Fruit fly (Drosophila melanogaster) whole organism, embryonic: ENCODE results near the gene gish.

Experiments used
- Ada2b ChIP-seq: fragments of 200-800 bp; sonication (Bioruptor generic); IDR thresholded peaks from 2 replicates; pipeline ENCODE4 v1.3.6; 2022; ENCODE audit warnings: missing biosample characterization, missing genetic modification characterization
- B-H2 ChIP-seq: fragments of 200-800 bp; sonication (Bioruptor generic); optimal IDR thresholded peaks from 2 replicates; lab custom pipeline; 2018; ENCODE audit warnings: missing biosample characterization, mild to moderate bottlenecking, missing genetic modification characterization
- Bteb2 ChIP-seq: fragments of 200-800 bp; sonication (Bioruptor generic); optimal IDR thresholded peaks from 2 replicates; lab custom pipeline; 2016; ENCODE audit warnings: missing biosample characterization, missing genetic modification characterization
- CG10543 ChIP-seq: fragments of 200-800 bp; sonication (Bioruptor generic); optimal IDR thresholded peaks from 3 replicates; lab custom pipeline; 2017; ENCODE audit warnings: missing biosample characterization, mild to moderate bottlenecking, missing genetic modification characterization, moderate library complexity
- CG11093 ChIP-seq: fragments of 200-800 bp; sonication (Bioruptor generic); IDR thresholded peaks from 3 replicates; pipeline ENCODE4 v1.3.6; 2022; ENCODE audit warnings: missing biosample characterization, missing genetic modification characterization
- CG13296 ChIP-seq: fragments of 200-800 bp; sonication (Bioruptor generic); optimal IDR thresholded peaks from 3 replicates; lab custom pipeline; 2018; ENCODE audit warnings: missing biosample characterization, mild to moderate bottlenecking, missing genetic modification characterization
- CG13424 ChIP-seq: fragments of 200-800 bp; sonication (Bioruptor generic); optimal IDR thresholded peaks from 2 replicates; lab custom pipeline; 2019; ENCODE audit warnings: missing biosample characterization, mild to moderate bottlenecking, missing genetic modification characterization, moderate library complexity
- CG13624 ChIP-seq: fragments of 200-800 bp; sonication (Bioruptor generic); optimal IDR thresholded peaks from 2 replicates; lab custom pipeline; 2016; ENCODE audit warnings: missing biosample characterization, missing genetic modification characterization
- CG13894 ChIP-seq: fragments of 200-800 bp; sonication (Bioruptor generic); optimal IDR thresholded peaks from 3 replicates; lab custom pipeline; 2018; ENCODE audit warnings: missing biosample characterization, mild to moderate bottlenecking, missing genetic modification characterization, moderate library complexity
- CG15696 ChIP-seq: fragments of 200-800 bp; sonication (Bioruptor generic); optimal IDR thresholded peaks from 2 replicates; lab custom pipeline; 2019; ENCODE audit warnings: missing biosample characterization, mild to moderate bottlenecking, missing genetic modification characterization, moderate library complexity
- CG1647 ChIP-seq: fragments of 200-800 bp; sonication (Bioruptor generic); optimal IDR thresholded peaks from 3 replicates; lab custom pipeline; 2016; ENCODE audit warnings: missing biosample characterization, missing genetic modification characterization
- CG17361 ChIP-seq: fragments of 200-800 bp; sonication (Bioruptor generic); IDR thresholded peaks from 3 replicates; pipeline ENCODE4 v1.3.6; 2022; ENCODE audit warnings: missing biosample characterization, missing genetic modification characterization
- CG1832 ChIP-seq: fragments of 200-800 bp; sonication (Bioruptor generic); optimal IDR thresholded peaks from 2 replicates; lab custom pipeline; 2017; ENCODE audit warnings: missing biosample characterization, mild to moderate bottlenecking, missing genetic modification characterization, inconsistent platforms
- CG2199 ChIP-seq: fragments of 200-800 bp; sonication (Bioruptor generic); IDR thresholded peaks from 3 replicates; pipeline ENCODE4 v1.3.6; 2022; ENCODE audit warnings: missing biosample characterization, missing genetic modification characterization
- CG2712 ChIP-seq: fragments of 200-800 bp; optimal IDR thresholded peaks from 3 replicates; lab custom pipeline; 2019; ENCODE audit warnings: missing biosample characterization, mild to moderate bottlenecking, missing genetic modification characterization, moderate library complexity
- CG3065 ChIP-seq: fragments of 200-800 bp; sonication (Bioruptor generic); optimal IDR thresholded peaks from 2 replicates; lab custom pipeline; 2016; ENCODE audit warnings: missing biosample characterization, missing genetic modification characterization
- CG3726 ChIP-seq: fragments of 200-800 bp; sonication (Bioruptor generic); IDR thresholded peaks from 3 replicates; pipeline ENCODE4, ENCODE4 v1.3.6; 2022; ENCODE audit warnings: missing biosample characterization, missing genetic modification characterization
- CG4707 ChIP-seq: fragments of 200-800 bp; sonication (Bioruptor generic); optimal IDR thresholded peaks from 2 replicates; lab custom pipeline; 2018; ENCODE audit warnings: missing biosample characterization, mild to moderate bottlenecking, missing genetic modification characterization, moderate library complexity
- CG7357 ChIP-seq: fragments of 200-800 bp; sonication (Bioruptor generic); IDR thresholded peaks from 3 replicates; pipeline ENCODE4 v1.3.6; 2022; ENCODE audit warnings: missing biosample characterization, missing genetic modification characterization
- CG7987 ChIP-seq: fragments of 200-800 bp; sonication (Bioruptor generic); optimal IDR thresholded peaks from 2 replicates; lab custom pipeline; 2018; ENCODE audit warnings: missing biosample characterization, mild to moderate bottlenecking, missing genetic modification characterization, moderate library complexity
- CG8359 ChIP-seq: fragments of 200-800 bp; sonication (Bioruptor generic); optimal IDR thresholded peaks from 2 replicates; lab custom pipeline; 2017; ENCODE audit warnings: missing biosample characterization, mild to moderate bottlenecking, missing genetic modification characterization, borderline replicate concordance
- CG9797 ChIP-seq: fragments of 200-800 bp; sonication (Bioruptor generic); optimal IDR thresholded peaks from 3 replicates; lab custom pipeline; 2018; ENCODE audit warnings: missing biosample characterization, mild to moderate bottlenecking, missing genetic modification characterization
- Dbx ChIP-seq: fragments of 200-800 bp; sonication (Bioruptor generic); IDR thresholded peaks from 3 replicates; pipeline ENCODE4 v1.3.6; 2022; ENCODE audit warnings: missing biosample characterization, missing genetic modification characterization
- Dip2 ChIP-seq: fragments of 200-800 bp; sonication (Bioruptor generic); IDR thresholded peaks from 2 replicates; pipeline ENCODE4 v1.3.6; 2022; ENCODE audit warnings: missing biosample characterization, missing genetic modification characterization
- MESR4 ChIP-seq: fragments of 200-800 bp; sonication (Bioruptor generic); optimal IDR thresholded peaks from 2 replicates; lab custom pipeline; 2018; ENCODE audit warnings: missing biosample characterization, mild to moderate bottlenecking, missing genetic modification characterization, moderate library complexity
- Mad ChIP-seq: fragments of 200-800 bp; sonication (Bioruptor generic); optimal IDR thresholded peaks from 2 replicates; lab custom pipeline; 2016; ENCODE audit warnings: missing biosample characterization, missing genetic modification characterization
- Side ChIP-seq: fragments of 200-800 bp; sonication (Bioruptor generic); optimal IDR thresholded peaks from 2 replicates; lab custom pipeline; 2016; ENCODE audit warnings: missing biosample characterization, missing genetic modification characterization
- Six4 ChIP-seq: fragments of 200-800 bp; sonication (Bioruptor generic); optimal IDR thresholded peaks from 2 replicates; lab custom pipeline; 2016; ENCODE audit warnings: missing biosample characterization, missing genetic modification characterization
- Sry-δ ChIP-seq: fragments of 200-800 bp; sonication (Bioruptor generic); optimal IDR thresholded peaks from 2 replicates; lab custom pipeline; 2016; ENCODE audit warnings: missing biosample characterization, missing genetic modification characterization
- Taf1 ChIP-seq: fragments of 200-800 bp; sonication (Bioruptor generic); IDR thresholded peaks from 2 replicates; pipeline ENCODE4 v1.3.6; 2022; ENCODE audit warnings: missing biosample characterization, missing genetic modification characterization
- bbx ChIP-seq: fragments of 200-800 bp; sonication (Bioruptor generic); IDR thresholded peaks from 2 replicates; pipeline ENCODE4 v1.3.6; 2022; ENCODE audit warnings: missing biosample characterization, missing genetic modification characterization; ENCODE audit not compliant: partially characterized antibody
- bowl ChIP-seq: fragments of 200-800 bp; sonication (Bioruptor generic); IDR thresholded peaks from 2 replicates; pipeline ENCODE4 v1.3.6; 2022; ENCODE audit warnings: missing biosample characterization, missing genetic modification characterization
- chm ChIP-seq: fragments of 200-800 bp; sonication (Bioruptor generic); IDR thresholded peaks from 2 replicates; pipeline ENCODE4 v1.3.6; 2022; ENCODE audit warnings: missing biosample characterization, missing genetic modification characterization
- dmrt11E ChIP-seq: fragments of 200-800 bp; sonication (Bioruptor generic); optimal IDR thresholded peaks from 3 replicates; lab custom pipeline; 2018; ENCODE audit warnings: missing biosample characterization, mild to moderate bottlenecking, missing genetic modification characterization, moderate library complexity
- ewg ChIP-seq: fragments of 200-800 bp; sonication (Bioruptor generic); optimal IDR thresholded peaks from 3 replicates; lab custom pipeline; 2017; ENCODE audit warnings: mild to moderate bottlenecking, missing biosample characterization, missing genetic modification reagents, missing genetic modification characterization
- eyg ChIP-seq: fragments of 200-800 bp; sonication (Bioruptor generic); optimal IDR thresholded peaks from 3 replicates; lab custom pipeline; 2016; ENCODE audit warnings: missing biosample characterization, missing genetic modification characterization
- gro ChIP-seq: fragments of 200-800 bp; sonication (Bioruptor generic); optimal IDR thresholded peaks from 2 replicates; lab custom pipeline; 2016; ENCODE audit warnings: missing biosample characterization, missing genetic modification characterization
- hbn ChIP-seq: fragments of 200-800 bp; sonication (Bioruptor generic); IDR thresholded peaks from 2 replicates; pipeline ENCODE4 v1.3.6; 2022; ENCODE audit warnings: missing biosample characterization, missing genetic modification characterization; ENCODE audit not compliant: partially characterized antibody
- lov ChIP-seq, 2 experiments: fragments of 200-800 bp in 1 of 2; fragments of >200 bp in 1 of 2; sonication (Bioruptor generic) in 1 of 2; IDR thresholded peaks in 1 of 2; optimal IDR thresholded peaks in 1 of 2; 2 replicates in 1 of 2; 3 replicates in 1 of 2; pipeline versions ENCODE4 v1.3.6 to Lab custom; 2017 to 2022; ENCODE audit warnings: missing biosample characterization in 1 of 2, missing genetic modification characterization in 1 of 2
- pfk ChIP-seq: fragments of 200-800 bp; sonication (Bioruptor generic); optimal IDR thresholded peaks from 2 replicates; lab custom pipeline; 2018; ENCODE audit warnings: missing biosample characterization, mild to moderate bottlenecking, missing genetic modification characterization, moderate library complexity
- phol ChIP-seq: fragments of 200-800 bp; sonication (Bioruptor generic); optimal IDR thresholded peaks from 3 replicates; lab custom pipeline; 2018; ENCODE audit warnings: missing biosample characterization, mild to moderate bottlenecking, missing genetic modification characterization, moderate library complexity
- run ChIP-seq: fragments of 200-800 bp; sonication (Bioruptor generic); optimal IDR thresholded peaks from 3 replicates; lab custom pipeline; 2018; ENCODE audit warnings: missing biosample characterization, mild to moderate bottlenecking, missing genetic modification characterization
- sens-2 ChIP-seq: fragments of 200-800 bp; sonication (Bioruptor generic); IDR thresholded peaks from 2 replicates; pipeline ENCODE4 v1.3.6; 2022; ENCODE audit warnings: missing biosample characterization, missing genetic modification characterization
- sim ChIP-seq: fragments of 200-800 bp; sonication (Bioruptor generic); IDR thresholded peaks from 2 replicates; pipeline ENCODE4 v1.3.6; 2022; ENCODE audit warnings: missing biosample characterization, missing genetic modification characterization
- sisA ChIP-seq: fragments of 200-800 bp; sonication (Bioruptor generic); IDR thresholded peaks from 2 replicates; pipeline ENCODE4 v1.3.6; 2022; ENCODE audit warnings: missing biosample characterization, missing genetic modification characterization
- stwl ChIP-seq: fragments of 200-800 bp; sonication (Bioruptor generic); optimal IDR thresholded peaks from 3 replicates; lab custom pipeline; 2018; ENCODE audit warnings: missing biosample characterization, mild to moderate bottlenecking, missing genetic modification characterization, moderate library complexity
- trh ChIP-seq: fragments of 200-800 bp; sonication (Bioruptor generic); optimal IDR thresholded peaks from 2 replicates; lab custom pipeline; 2016; ENCODE audit warnings: missing biosample characterization, missing genetic modification characterization
- vnd ChIP-seq: fragments of 200-800 bp; sonication (Bioruptor generic); IDR thresholded peaks from 3 replicates; pipeline ENCODE4 v1.3.6; 2022; ENCODE audit warnings: missing biosample characterization, missing genetic modification characterization; ENCODE audit not compliant: partially characterized antibody
- z ChIP-seq: fragments of 200-800 bp; sonication (Bioruptor generic); IDR thresholded peaks from 3 replicates; pipeline ENCODE4 v1.3.6; 2022; ENCODE audit warnings: missing biosample characterization, missing genetic modification characterization
- zf30C ChIP-seq: fragments of 200-800 bp; sonication (Bioruptor generic); optimal IDR thresholded peaks from 3 replicates; lab custom pipeline; 2018; ENCODE audit warnings: missing biosample characterization, mild to moderate bottlenecking, missing genetic modification characterization

The gish gene

dm6 chr3R:16275890-16276619 lies 3.8 kb downstream of the gish start (continued):
- TF ChIP-seq Taf1 (GFP tag; lab: Robert Waterston, UW): no peak
- TF ChIP-seq Mad (GFP tag; lab: Kevin White, UChicago): no peak
- no peak for TF ChIP-seq gro (GFP tag; lab: Kevin White, UChicago)
- TF ChIP-seq CG9797: no peak
- no peak for TF ChIP-seq Bteb2 (GFP tag; lab: Kevin White, UChicago)
- no peak for TF ChIP-seq CG13624
- TF ChIP-seq sisA (GFP tag; lab: Robert Waterston, UW): no peak
- peak; percentile 30 for TF ChIP-seq dmrt11E (tag; lab: Kevin White, UChicago)
- no peak for TF ChIP-seq B-H2 (GFP tag; lab: Kevin White, UChicago)
- no peak for TF ChIP-seq Dbx
- TF ChIP-seq phol: no peak
- 0 out of 2 replicates have a peak, but pooled peaks have one; percentile 31 for TF ChIP-seq sens-2 (GFP tag; lab: Robert Waterston, UW)
- TF ChIP-seq CG17361 (GFP tag; lab: Robert Waterston, UW): no peak
- TF ChIP-seq bbx (GFP tag; lab: Robert Waterston, UW): no peak
- no peak for TF ChIP-seq MESR4
- no peak for TF ChIP-seq CG3065 (GFP tag; lab: Kevin White, UChicago)
- no peak for TF ChIP-seq trh (GFP tag; lab: Kevin White, UChicago)
- no peak for TF ChIP-seq CG11093 (GFP tag; lab: Robert Waterston, UW)
- no peak for TF ChIP-seq CG7987 (GFP tag; lab: Kevin White, UChicago)
- TF ChIP-seq ewg (GFP tag; lab: Kevin White, UChicago): no peak
- no peak for TF ChIP-seq CG1647
- TF ChIP-seq vnd (GFP tag; lab: Robert Waterston, UW): no peak
- TF ChIP-seq CG8359 (GFP tag; lab: Kevin White, UChicago): no peak
- TF ChIP-seq CG13894 (tag; lab: Kevin White, UChicago): no peak
- TF ChIP-seq eyg (GFP tag; lab: Kevin White, UChicago): no peak
- no peak for TF ChIP-seq lov (optimal IDR thresholded peaks at IDR 0.05; lab: Kevin White, UChicago)
- TF ChIP-seq lov (GFP tag; IDR thresholded peaks at IDR 0.05; lab: Robert Waterston, UW): no peak
- no peak for TF ChIP-seq z (GFP tag; lab: Robert Waterston, UW)
- TF ChIP-seq Side (GFP tag; lab: Kevin White, UChicago): peak; percentile 28
- peak; percentile 37 for TF ChIP-seq CG15696 (tag; lab: Kevin White, UChicago)
- no peak for TF ChIP-seq sim (GFP tag; lab: Robert Waterston, UW)
- no peak for TF ChIP-seq stwl (tag; lab: Kevin White, UChicago)
- no peak for TF ChIP-seq Dip2 (GFP tag; lab: Robert Waterston, UW)
- TF ChIP-seq CG1832 (GFP tag; lab: Kevin White, UChicago): no peak
- peak; percentile 85; the same call in 2 of the 3 replicates for TF ChIP-seq CG2199
- no peak for TF ChIP-seq CG4707 (GFP tag; lab: Kevin White, UChicago)
- no peak for TF ChIP-seq pfk (GFP tag; lab: Kevin White, UChicago)
- no peak for TF ChIP-seq zf30C (GFP tag; lab: Kevin White, UChicago)
- no peak for TF ChIP-seq Ada2b (GFP tag; lab: Robert Waterston, UW)
- TF ChIP-seq CG2712 (tag; lab: Kevin White, UChicago): peak; percentile 21
- no peak for TF ChIP-seq CG7357 (GFP tag; lab: Robert Waterston, UW)
- TF ChIP-seq CG10543: no peak
- no peak for TF ChIP-seq Sry-δ
- no peak for TF ChIP-seq CG3726 (GFP tag; lab: Robert Waterston, UW)
- TF ChIP-seq chm (GFP tag; lab: Robert Waterston, UW): no peak; the same call in 1 of the 2 replicates
- TF ChIP-seq CG13296 (GFP tag; lab: Kevin White, UChicago): no peak
- TF ChIP-seq bowl: no peak
- no peak for TF ChIP-seq CG13424 (tag; lab: Kevin White, UChicago)
- TF ChIP-seq run (tag; lab: Kevin White, UChicago): no peak
- TF ChIP-seq hbn (GFP tag; lab: Robert Waterston, UW): no peak
- TF ChIP-seq Six4 (GFP tag; lab: Kevin White, UChicago): no peak
